ENCODE assay signal across 2 fruit fly cellular contexts in the genomic region with DNA sequence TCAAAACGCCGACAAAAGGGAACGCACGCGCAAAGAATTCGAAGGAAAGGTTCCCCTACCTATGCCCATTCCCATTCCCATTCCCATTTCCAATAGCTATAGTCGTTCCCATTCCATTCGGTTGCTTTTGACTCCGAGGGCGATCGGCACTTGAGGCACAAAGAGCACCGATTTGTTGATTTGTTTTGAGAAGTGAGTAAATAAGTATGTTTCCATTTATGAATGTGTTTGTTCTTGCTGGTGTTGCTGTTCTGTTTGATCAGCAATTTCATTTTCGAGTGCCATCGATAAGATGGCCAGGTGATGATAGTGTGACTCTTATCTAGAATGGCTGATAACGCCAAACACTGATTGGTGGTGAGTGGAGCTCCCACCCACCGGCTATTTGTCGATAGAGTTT.
TF ChIP-seq lines count a peak whose summit lies in the region.

No protein-coding gene starts in this region.

- no peak for TF ChIP-seq CTCF in whole organism, embryonic (GFP tag; optimal IDR thresholded peaks at IDR 0.05; lab: Kevin White, UChicago)

TF ChIP-seq in whole organism, embryonic, 481 proteins besides CTCF, POLR2A, EP300 and RAD21 (continues in another document):
- TF ChIP-seq CG7372 (GFP tag; IDR thresholded peaks at IDR 0.05; lab: Robert Waterston, UW) (no peak), sens (GFP tag; lab: Kevin White, UChicago) (peak; percentile 19), CG15011 (GFP tag; optimal IDR thresholded peaks at IDR 0.05; lab: Kevin White, UChicago) (no peak), CG12155 (GFP tag; optimal IDR thresholded peaks at IDR 0.05; lab: Kevin White, UChicago) (no peak), Rfx (GFP tag; IDR thresholded peaks at IDR 0.05; lab: Robert Waterston, UW) (no peak), CG31224 (GFP tag; IDR thresholded peaks at IDR 0.05; lab: Robert Waterston, UW) (no peak), Sin3A (optimal IDR thresholded peaks at IDR 0.05; lab: Kevin White, UChicago) (no peak), NC2α (GFP tag; optimal IDR thresholded peaks at IDR 0.05; lab: Kevin White, UChicago) (no peak), CG9609 (GFP tag; optimal IDR thresholded peaks at IDR 0.05; lab: Kevin White, UChicago) (no peak), CG7271 (tag; optimal IDR thresholded peaks at IDR 0.05; lab: Kevin White, UChicago) (no peak), eyg (GFP tag; optimal IDR thresholded peaks at IDR 0.05; lab: Kevin White, UChicago) (no peak), Usf (GFP tag; optimal IDR thresholded peaks at IDR 0.05; lab: Kevin White, UChicago) (no peak), CG18599 (GFP tag; optimal IDR thresholded peaks at IDR 0.05; lab: Kevin White, UChicago) (no peak), phol (tag; optimal IDR thresholded peaks at IDR 0.05; lab: Kevin White, UChicago) (no peak), usp (GFP tag; optimal IDR thresholded peaks at IDR 0.05; lab: Kevin White, UChicago) (no peak), btn (GFP tag; optimal IDR thresholded peaks at IDR 0.05; lab: Kevin White, UChicago) (no peak), stwl (tag; optimal IDR thresholded peaks at IDR 0.05; lab: Kevin White, UChicago) (no peak), gcm (GFP tag; optimal IDR thresholded peaks at IDR 0.05; lab: Kevin White, UChicago) (peak; percentile 37), ham (GFP tag; IDR thresholded peaks at IDR 0.05; lab: Robert Waterston, UW) (no peak), kni (GFP tag; optimal IDR thresholded peaks at IDR 0.05; lab: Kevin White, UChicago) (peak; percentile 91), dimm (GFP tag; IDR thresholded peaks at IDR 0.05; lab: Robert Waterston, UW) (no peak), h (optimal IDR thresholded peaks at IDR 0.05; lab: Kevin White, UChicago) (no peak), CG32772 (GFP tag; IDR thresholded peaks at IDR 0.05; lab: Robert Waterston, UW) (no peak), ATbp (GFP tag; optimal IDR thresholded peaks at IDR 0.05; lab: Kevin White, UChicago) (peak; percentile 10), CG10431 (GFP tag; optimal IDR thresholded peaks at IDR 0.05; lab: Kevin White, UChicago) (peak; percentile 53), GATAe (GFP tag; conservative IDR thresholded peaks at IDR 0.05; lab: Robert Waterston, UW) (peak; percentile 81), CG1647 (GFP tag; optimal IDR thresholded peaks at IDR 0.05; lab: Kevin White, UChicago) (no peak), CG11723 (GFP tag; optimal IDR thresholded peaks at IDR 0.05; lab: Kevin White, UChicago) (peak; percentile 21), oc (tag; optimal IDR thresholded peaks at IDR 0.05; lab: Kevin White, UChicago) (no peak), Lhr (GFP tag; optimal IDR thresholded peaks at IDR 0.05; lab: Kevin White, UChicago) (peak; percentile 27), CG5180 (GFP tag; optimal IDR thresholded peaks at IDR 0.05; lab: Kevin White, UChicago) (no peak), CG14710 (tag; optimal IDR thresholded peaks at IDR 0.05; lab: Kevin White, UChicago) (peak; percentile 45), Nf-YA (GFP tag; IDR thresholded peaks at IDR 0.05; lab: Robert Waterston, UW) (0 out of 2 replicates have a peak, but pooled peaks have one; percentile 7), Stat92E (GFP tag; optimal IDR thresholded peaks at IDR 0.05; lab: Kevin White, UChicago) (peak in 1 of 3 experiments; percentile 35), Trl (optimal IDR thresholded peaks at IDR 0.05; lab: Kevin White, UChicago) (no peak), Trl (GFP tag; optimal IDR thresholded peaks at IDR 0.05; lab: Kevin White, UChicago) (no peak), CG15073 (GFP tag; optimal IDR thresholded peaks at IDR 0.05; lab: Kevin White, UChicago) (no peak), C15 (GFP tag; IDR thresholded peaks at IDR 0.05; lab: Robert Waterston, UW) (no peak), sd (tag; optimal IDR thresholded peaks at IDR 0.05; lab: Kevin White, UChicago) (peak; percentile 8), vvl (GFP tag; IDR thresholded peaks at IDR 0.05; lab: Robert Waterston, UW) (no peak), CG11504 (tag; optimal IDR thresholded peaks at IDR 0.05; lab: Kevin White, UChicago) (no peak), CG17802 (tag; optimal IDR thresholded peaks at IDR 0.05; lab: Kevin White, UChicago) (no peak), Adf1 (GFP tag; IDR thresholded peaks at IDR 0.05; lab: Robert Waterston, UW) (no peak), Blimp-1 (GFP tag; optimal IDR thresholded peaks at IDR 0.05; lab: Kevin White, UChicago) (no peak), Vsx1 (GFP tag; optimal IDR thresholded peaks at IDR 0.05; lab: Kevin White, UChicago) (peak; percentile 57), Dip2 (GFP tag; IDR thresholded peaks at IDR 0.05; lab: Robert Waterston, UW) (no peak)

TF ChIP-seq in whole organism, prepupa, 60 proteins besides CTCF, POLR2A, EP300 and RAD21:
- TF ChIP-seq fkh (GFP tag; optimal IDR thresholded peaks at IDR 0.05; lab: Kevin White, UChicago) (peak; percentile 77), Eip93F (GFP tag; optimal IDR thresholded peaks at IDR 0.05; lab: Kevin White, UChicago) (no peak)
